Fruit fly (Drosophila melanogaster): ENCODE measurements around the gene CG7988.

DNA sequence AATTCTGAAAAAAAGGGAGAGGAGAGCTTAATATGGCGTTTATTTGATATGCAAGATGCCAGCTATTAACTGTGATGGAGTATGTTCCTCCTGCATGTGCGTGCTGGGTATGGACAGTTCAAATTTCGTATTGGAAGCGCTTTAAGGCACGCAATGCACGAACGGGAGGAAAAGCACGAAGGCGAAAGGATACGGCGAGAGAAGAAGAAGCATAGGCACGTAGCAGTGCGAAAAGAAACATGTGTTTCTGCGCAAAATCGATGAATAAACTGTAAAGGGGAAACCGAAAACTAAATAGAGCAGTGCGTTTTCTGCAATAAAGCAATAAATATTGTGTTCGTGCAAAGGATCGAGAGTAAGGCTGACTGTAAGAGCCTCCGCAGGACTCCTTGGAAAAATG, 4.4 kb upstream of the CG7988 start, which contains the start of gene CG14314:
- TF ChIP-seq Myc (optimal IDR thresholded peaks at IDR 0.05): no peak
- TF ChIP-seq h (optimal IDR thresholded peaks at IDR 0.05): no peak
- TF ChIP-seq psq (optimal IDR thresholded peaks at IDR 0.05): no peak
- TF ChIP-seq ttk (optimal IDR thresholded peaks at IDR 0.05): no peak

Data from Kc167 (cell line).